Fruit fly (Drosophila melanogaster) whole organism, embryonic: ENCODE measurements around the gene CG1074.

Experiments used
- Antp ChIP-seq: fragments of 200-800 bp; sonication (Bioruptor generic); optimal IDR thresholded peaks from 3 replicates; lab custom pipeline; 2016; ENCODE audit warnings: missing biosample characterization, missing genetic modification characterization
- Asciz ChIP-seq: fragments of 200-800 bp; sonication (Bioruptor generic); optimal IDR thresholded peaks from 2 replicates; lab custom pipeline; 2017; ENCODE audit warnings: missing biosample characterization, mild to moderate bottlenecking, missing genetic modification characterization, missing genetic modification reagents
- CG11085 ChIP-seq: fragments of 200-800 bp; sonication (Bioruptor generic); IDR thresholded peaks from 2 replicates; pipeline ENCODE4 v1.3.6; 2022; ENCODE audit warnings: missing biosample characterization, missing genetic modification characterization
- CG12071 ChIP-seq: fragments of 200-800 bp; sonication (Bioruptor generic); optimal IDR thresholded peaks from 3 replicates; lab custom pipeline; 2018; ENCODE audit warnings: missing biosample characterization, mild to moderate bottlenecking, missing genetic modification characterization
- CG12391 ChIP-seq: fragments of 200-800 bp; sonication (Bioruptor generic); optimal IDR thresholded peaks from 3 replicates; lab custom pipeline; 2018; ENCODE audit warnings: missing biosample characterization, mild to moderate bottlenecking, missing genetic modification characterization, moderate library complexity
- CG12769 ChIP-seq: fragments of 200-800 bp; sonication (Bioruptor generic); optimal IDR thresholded peaks from 2 replicates; lab custom pipeline; 2019; ENCODE audit warnings: missing biosample characterization, mild to moderate bottlenecking, missing genetic modification characterization, moderate library complexity
- CG14667 ChIP-seq: fragments of 200-800 bp; sonication (Bioruptor generic); IDR thresholded peaks from 2 replicates; pipeline ENCODE4 v1.3.6; 2022; ENCODE audit warnings: missing biosample characterization, missing genetic modification characterization
- CG15479 ChIP-seq: fragments of 200-800 bp; sonication (Bioruptor generic); optimal IDR thresholded peaks from 3 replicates; lab custom pipeline; 2019; ENCODE audit warnings: missing biosample characterization, mild to moderate bottlenecking, missing genetic modification characterization, moderate library complexity
- CG16813 ChIP-seq: fragments of 200-800 bp; sonication (Bioruptor generic); IDR thresholded peaks from 3 replicates; pipeline ENCODE4 v1.3.6; 2022; ENCODE audit warnings: missing biosample characterization, missing genetic modification characterization; ENCODE audit not compliant: partially characterized antibody
- CG18011 ChIP-seq: fragments of 200-800 bp; sonication (Bioruptor generic); optimal IDR thresholded peaks from 2 replicates; lab custom pipeline; 2017; ENCODE audit warnings: missing biosample characterization, missing genetic modification characterization, mild to moderate bottlenecking, moderate library complexity, missing genotype
- CG2889 ChIP-seq: fragments of 200-800 bp; sonication (Bioruptor generic); IDR thresholded peaks from 3 replicates; pipeline ENCODE4 v1.3.6; 2022; ENCODE audit warnings: missing biosample characterization, missing genetic modification characterization
- CG30403 ChIP-seq: fragments of 200-800 bp; sonication (Bioruptor generic); optimal IDR thresholded peaks from 3 replicates; lab custom pipeline; 2016; ENCODE audit warnings: missing biosample characterization, missing genetic modification characterization
- CG3995 ChIP-seq: fragments of 200-800 bp; sonication (Bioruptor generic); optimal IDR thresholded peaks from 3 replicates; lab custom pipeline; 2016; ENCODE audit warnings: missing biosample characterization, missing genetic modification characterization
- CG42726 ChIP-seq: fragments of 200-800 bp; sonication (Bioruptor generic); IDR thresholded peaks from 2 replicates; pipeline ENCODE4 v1.3.6; 2022; ENCODE audit warnings: missing biosample characterization, missing genetic modification characterization; ENCODE audit not compliant: partially characterized antibody
- CG4282 ChIP-seq: fragments of 200-800 bp; sonication (Bioruptor generic); optimal IDR thresholded peaks from 2 replicates; lab custom pipeline; 2016; ENCODE audit warnings: missing biosample characterization, missing genetic modification characterization
- CG4854 ChIP-seq: fragments of 200-800 bp; sonication (Bioruptor generic); optimal IDR thresholded peaks from 2 replicates; lab custom pipeline; 2016; ENCODE audit warnings: missing biosample characterization, missing genetic modification characterization, inconsistent platforms
- CG6689 ChIP-seq: fragments of 200-800 bp; sonication (Bioruptor generic); IDR thresholded peaks from 2 replicates; pipeline ENCODE4 v1.3.6; 2022; ENCODE audit warnings: missing biosample characterization, missing genetic modification characterization
- CG6813 ChIP-seq: fragments of 200-800 bp; sonication (Bioruptor generic); optimal IDR thresholded peaks from 2 replicates; lab custom pipeline; 2017; ENCODE audit warnings: missing biosample characterization, missing genetic modification characterization, mild to moderate bottlenecking, moderate library complexity, missing genetic modification reagents
- CG7786 ChIP-seq: fragments of 200-800 bp; sonication (Bioruptor generic); optimal IDR thresholded peaks from 2 replicates; lab custom pipeline; 2016; ENCODE audit warnings: missing biosample characterization, missing genetic modification characterization
- CG8388 ChIP-seq: fragments of 200-800 bp; sonication (Bioruptor generic); optimal IDR thresholded peaks from 2 replicates; lab custom pipeline; 2019; ENCODE audit warnings: missing biosample characterization, mild to moderate bottlenecking, missing genetic modification characterization, moderate library complexity
- CG8944 ChIP-seq: fragments of 200-800 bp; sonication (Bioruptor generic); optimal IDR thresholded peaks from 3 replicates; lab custom pipeline; 2016; ENCODE audit warnings: missing biosample characterization, missing genetic modification characterization
- CrebB ChIP-seq: fragments of 200-800 bp; sonication (Bioruptor generic); optimal IDR thresholded peaks from 3 replicates; lab custom pipeline; 2018; ENCODE audit warnings: missing biosample characterization, mild to moderate bottlenecking, missing genetic modification characterization
- Dfd ChIP-seq, 2 experiments: fragments of >200 bp; optimal IDR thresholded peaks; 2 replicates each; lab custom pipeline; 2017; ENCODE audit warnings: missing biosample characterization in 2 of 2, missing genetic modification characterization in 2 of 2
- Doc3 ChIP-seq: fragments of 200-800 bp; sonication (Bioruptor generic); IDR thresholded peaks from 3 replicates; pipeline ENCODE4 v1.3.6; 2022; ENCODE audit warnings: missing biosample characterization, missing genetic modification characterization; ENCODE audit not compliant: partially characterized antibody
- Hr3 ChIP-seq: fragments of 200-800 bp; sonication (Bioruptor generic); optimal IDR thresholded peaks from 3 replicates; lab custom pipeline; 2016; ENCODE audit warnings: missing biosample characterization, missing genetic modification characterization
- Lim3 ChIP-seq: fragments of 200-800 bp; sonication (Bioruptor generic); IDR thresholded peaks from 2 replicates; pipeline ENCODE4 v1.3.6; 2022; ENCODE audit warnings: missing biosample characterization, missing genetic modification characterization
- Max ChIP-seq: fragments of 200-800 bp; sonication (Bioruptor generic); optimal IDR thresholded peaks from 2 replicates; lab custom pipeline; 2016; ENCODE audit warnings: missing biosample characterization, mild to moderate bottlenecking, missing genetic modification characterization
- Med ChIP-seq: fragments of 200-800 bp; sonication (Bioruptor generic); peaks from one replicate; lab custom pipeline; 2016; ENCODE audit warnings: missing biosample characterization, missing genetic modification characterization, mild to moderate bottlenecking, inconsistent platforms, moderate library complexity
- Mrtf ChIP-seq: fragments of 200-800 bp; sonication (Bioruptor generic); IDR thresholded peaks from 3 replicates; pipeline ENCODE4 v1.3.6; 2022; ENCODE audit warnings: missing biosample characterization, missing genetic modification characterization
- NK7.1 ChIP-seq: fragments of 200-800 bp; sonication (Bioruptor generic); optimal IDR thresholded peaks from 3 replicates; lab custom pipeline; 2016; ENCODE audit warnings: missing biosample characterization, missing genetic modification characterization
- Six4 ChIP-seq: fragments of 200-800 bp; sonication (Bioruptor generic); optimal IDR thresholded peaks from 2 replicates; lab custom pipeline; 2016; ENCODE audit warnings: missing biosample characterization, missing genetic modification characterization
- TFAM ChIP-seq: fragments of 200-800 bp; sonication (Bioruptor generic); optimal IDR thresholded peaks from 2 replicates; lab custom pipeline; 2017; ENCODE audit warnings: missing biosample characterization, missing genetic modification characterization, inconsistent platforms
- Vsx1 ChIP-seq: fragments of 200-800 bp; sonication (Bioruptor generic); optimal IDR thresholded peaks from 2 replicates; lab custom pipeline; 2017; ENCODE audit warnings: missing biosample characterization, mild to moderate bottlenecking, missing genetic modification characterization, missing genetic modification reagents
- ac ChIP-seq: fragments of 200-800 bp; sonication (Bioruptor generic); optimal IDR thresholded peaks from 3 replicates; lab custom pipeline; 2017; ENCODE audit warnings: missing biosample characterization, mild to moderate bottlenecking, missing genetic modification characterization
- ato ChIP-seq: fragments of 200-800 bp; sonication (Bioruptor generic); IDR thresholded peaks from 2 replicates; pipeline ENCODE4 v1.3.6; 2022; ENCODE audit warnings: missing biosample characterization, missing genetic modification characterization; ENCODE audit not compliant: partially characterized antibody
- az2 ChIP-seq: fragments of 200-800 bp; sonication (Bioruptor generic); optimal IDR thresholded peaks from 3 replicates; lab custom pipeline; 2016; ENCODE audit warnings: missing biosample characterization, missing genetic modification characterization
- bsh ChIP-seq, 2 experiments: fragments of 200-800 bp; sonication (Bioruptor generic); optimal IDR thresholded peaks; 2 replicates each; lab custom pipeline; 2017 to 2018; ENCODE audit warnings: mild to moderate bottlenecking in 2 of 2, missing biosample characterization in 2 of 2, missing genetic modification characterization in 2 of 2, moderate library complexity in 1 of 2
- btn ChIP-seq: fragments of 200-800 bp; sonication (Bioruptor generic); optimal IDR thresholded peaks from 2 replicates; lab custom pipeline; 2016; ENCODE audit warnings: missing biosample characterization, missing genetic modification characterization
- caup ChIP-seq: fragments of 200-800 bp; sonication (Bioruptor generic); optimal IDR thresholded peaks from 3 replicates; lab custom pipeline; 2017; ENCODE audit warnings: missing biosample characterization, mild to moderate bottlenecking, missing genetic modification characterization, moderate library complexity; ENCODE audit not compliant: severe bottlenecking
- ci ChIP-seq: fragments of 200-800 bp; sonication (Bioruptor generic); IDR thresholded peaks from 3 replicates; pipeline ENCODE4 v1.3.6; 2022; ENCODE audit warnings: missing biosample characterization, missing genetic modification characterization
- ems ChIP-seq: fragments of 200-800 bp; sonication (Bioruptor generic); optimal IDR thresholded peaks from 3 replicates; lab custom pipeline; 2016; ENCODE audit warnings: missing biosample characterization, missing genetic modification characterization
- fd64A ChIP-seq: fragments of 200-800 bp; sonication (Bioruptor generic); optimal IDR thresholded peaks from 3 replicates; lab custom pipeline; 2018; ENCODE audit warnings: missing biosample characterization, mild to moderate bottlenecking, missing genetic modification characterization
- mirr ChIP-seq: fragments of 200-800 bp; sonication (Bioruptor generic); optimal IDR thresholded peaks from 3 replicates; lab custom pipeline; 2018; ENCODE audit warnings: missing biosample characterization, mild to moderate bottlenecking, missing genetic modification characterization
- p53 ChIP-seq: fragments of 200-800 bp; sonication (Bioruptor generic); optimal IDR thresholded peaks from 2 replicates; lab custom pipeline; 2016; ENCODE audit warnings: missing biosample characterization, missing genetic modification characterization
- pum ChIP-seq: fragments of 200-800 bp; sonication (Bioruptor generic); optimal IDR thresholded peaks from 2 replicates; lab custom pipeline; 2016; ENCODE audit warnings: missing biosample characterization, missing genetic modification characterization
- run ChIP-seq: fragments of 200-800 bp; sonication (Bioruptor generic); optimal IDR thresholded peaks from 3 replicates; lab custom pipeline; 2018; ENCODE audit warnings: missing biosample characterization, mild to moderate bottlenecking, missing genetic modification characterization
- sc ChIP-seq, 3 experiments: fragments of >200 bp in 2 of 3; fragments of 200-800 bp in 1 of 3; sonication (Bioruptor generic) in 1 of 3; optimal IDR thresholded peaks; 2 replicates in 2 of 3; 3 replicates in 1 of 3; lab custom pipeline; 2017; ENCODE audit warnings: mild to moderate bottlenecking in 1 of 3, missing biosample characterization in 1 of 3, missing genetic modification characterization in 1 of 3, missing genetic modification reagents in 1 of 3
- sens-2 ChIP-seq: fragments of 200-800 bp; sonication (Bioruptor generic); IDR thresholded peaks from 2 replicates; pipeline ENCODE4 v1.3.6; 2022; ENCODE audit warnings: missing biosample characterization, missing genetic modification characterization
- vvl ChIP-seq: fragments of 200-800 bp; sonication (Bioruptor generic); IDR thresholded peaks from 2 replicates; pipeline ENCODE4 v1.3.6; 2022; ENCODE audit warnings: missing biosample characterization, missing genetic modification characterization

CG1074 gene

dm6 chr3R:4399810-4400496, 33.8 kb upstream of the CG1074 start (continued):
- TF ChIP-seq CG2889 (GFP tag; lab: Robert Waterston, UW) (no peak), ems (GFP tag; lab: Kevin White, UChicago) (no peak), CG12071 (GFP tag; lab: Kevin White, UChicago) (no peak), CG12391 (tag; lab: Kevin White, UChicago) (peak; percentile 48), CG14667 (GFP tag; lab: Robert Waterston, UW) (no peak), run (tag; lab: Kevin White, UChicago) (no peak), Med (GFP tag; lab: Kevin White, UChicago) (peak; percentile 23), Vsx1 (GFP tag; lab: Kevin White, UChicago) (no peak), NK7.1 (GFP tag; lab: Kevin White, UChicago) (no peak), Lim3 (GFP tag; lab: Robert Waterston, UW) (no peak), CG4282 (no peak), CG11085 (GFP tag; lab: Robert Waterston, UW) (no peak), ato (no peak), ci (GFP tag; lab: Robert Waterston, UW) (peak; percentile 31; the same call in 1 of the 3 replicates), CG7786 (GFP tag; lab: Kevin White, UChicago) (no peak), CG18011 (no peak), mirr (GFP tag; lab: Kevin White, UChicago) (no peak), CG15479 (GFP tag; lab: Kevin White, UChicago) (no peak), Antp (GFP tag; lab: Kevin White, UChicago) (no peak), bsh (GFP tag; optimal IDR thresholded peaks at IDR 0.05; lab: Kevin White, UChicago) (no peak), ac (GFP tag; lab: Kevin White, UChicago) (no peak), CG8944 (GFP tag; lab: Kevin White, UChicago) (no peak), CG42726 (GFP tag; lab: Robert Waterston, UW) (0 out of 2 replicates have a peak, but pooled peaks have one; percentile 44), vvl (peak; percentile 63), CG3995 (peak; percentile 15), pum (GFP tag; lab: Kevin White, UChicago) (no peak), Max (GFP tag; lab: Kevin White, UChicago) (no peak), CG6689 (GFP tag; lab: Robert Waterston, UW) (no peak), sens-2 (GFP tag; lab: Robert Waterston, UW) (no peak), Hr3 (GFP tag; lab: Kevin White, UChicago) (peak; percentile 39), TFAM (no peak), Six4 (no peak), btn (GFP tag; lab: Kevin White, UChicago) (no peak), CrebB (tag; lab: Kevin White, UChicago) (no peak), Mrtf (GFP tag; lab: Robert Waterston, UW) (no peak), CG30403 (GFP tag; lab: Kevin White, UChicago) (peak; percentile 44), CG6813 (GFP tag; lab: Kevin White, UChicago) (no peak), CG8388 (no peak), fd64A (no peak), az2 (GFP tag; lab: Kevin White, UChicago) (no peak), Doc3 (GFP tag; lab: Robert Waterston, UW) (no peak), Asciz (GFP tag; lab: Kevin White, UChicago) (no peak), CG12769 (tag; lab: Kevin White, UChicago) (no peak), Dfd (GFP tag; optimal IDR thresholded peaks at IDR 0.05; lab: Kevin White, UChicago) (peak in 1 of 2 experiments; percentile 55), sc (optimal IDR thresholded peaks at IDR 0.05; lab: Kevin White, UChicago) (no peak), sc (GFP tag; optimal IDR thresholded peaks at IDR 0.05; lab: Kevin White, UChicago) (no peak), caup (GFP tag; lab: Kevin White, UChicago) (no peak), CG4854 (GFP tag; lab: Kevin White, UChicago) (no peak), p53 (GFP tag; lab: Kevin White, UChicago) (no peak), CG16813 (peak; percentile 26; the same call in 1 of the 3 replicates)
